Fruit fly (Drosophila melanogaster) whole organism, prepupa: ENCODE measurements around the gene CG13062.

Experiments used
- CG10631 ChIP-seq: fragments of 200-800 bp; sonication (Bioruptor generic); optimal IDR thresholded peaks from 2 replicates; lab custom pipeline; 2016; ENCODE audit warnings: missing biosample characterization, missing genetic modification characterization
- CG1621 ChIP-seq: fragments of 200-800 bp; sonication (Bioruptor generic); optimal IDR thresholded peaks from 3 replicates; lab custom pipeline; 2018; ENCODE audit warnings: missing biosample characterization, mild to moderate bottlenecking, missing genetic modification characterization
- CG31627 ChIP-seq: fragments of 200-800 bp; sonication (Bioruptor generic); optimal IDR thresholded peaks from 3 replicates; lab custom pipeline; 2016; ENCODE audit warnings: missing biosample characterization, missing genetic modification characterization
- CG3919 ChIP-seq: fragments of 200-800 bp; sonication (Bioruptor generic); optimal IDR thresholded peaks from 3 replicates; lab custom pipeline; 2016; ENCODE audit warnings: missing biosample characterization, missing genetic modification characterization
- CG6792 ChIP-seq: fragments of 200-800 bp; sonication (Bioruptor generic); optimal IDR thresholded peaks from 3 replicates; lab custom pipeline; 2016; ENCODE audit warnings: missing biosample characterization, missing genetic modification characterization
- CG6808 ChIP-seq: fragments of 200-800 bp; sonication (Bioruptor generic); optimal IDR thresholded peaks from 3 replicates; lab custom pipeline; 2017; ENCODE audit warnings: missing biosample characterization, missing genetic modification characterization, mild to moderate bottlenecking, moderate library complexity, missing genetic modification reagents
- CG9139 ChIP-seq: fragments of 200-800 bp; sonication (Bioruptor generic); optimal IDR thresholded peaks from 3 replicates; lab custom pipeline; 2017; ENCODE audit warnings: missing biosample characterization, mild to moderate bottlenecking, missing genetic modification characterization
- Eip75B ChIP-seq: fragments of 200-800 bp; sonication (Bioruptor generic); optimal IDR thresholded peaks from 3 replicates; lab custom pipeline; 2016; ENCODE audit warnings: missing biosample characterization, missing genetic modification characterization
- Eip78C ChIP-seq: fragments of 200-800 bp; sonication (Bioruptor generic); peaks from one replicate; lab custom pipeline; 2016; ENCODE audit warnings: missing biosample characterization, missing genetic modification characterization
- Sox102F ChIP-seq: fragments of 200-800 bp; sonication (Bioruptor generic); optimal IDR thresholded peaks from 2 replicates; lab custom pipeline; 2016; ENCODE audit warnings: missing biosample characterization, mild to moderate bottlenecking, missing genetic modification characterization
- net ChIP-seq: fragments of 200-800 bp; sonication (Bioruptor generic); optimal IDR thresholded peaks from 3 replicates; lab custom pipeline; 2016; ENCODE audit warnings: missing biosample characterization, missing genetic modification characterization

DNA sequence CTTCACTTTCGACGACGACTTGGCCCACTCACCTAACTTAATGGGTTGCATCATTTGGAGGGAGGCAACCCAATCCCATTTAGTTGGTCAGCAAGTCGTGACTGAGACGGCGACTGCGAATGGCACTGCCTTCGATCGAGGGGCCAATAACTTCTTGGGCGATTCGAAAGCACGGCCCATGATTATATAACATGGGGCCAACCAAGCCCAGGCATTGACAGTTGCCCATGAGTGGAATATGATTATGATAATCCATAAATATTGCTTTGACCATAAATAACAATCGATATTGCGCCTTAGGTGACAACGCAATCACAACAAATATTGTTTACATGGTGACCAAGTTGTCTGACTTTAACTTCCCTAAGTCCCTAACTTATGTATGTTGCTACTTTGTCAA lies 30.3 kb upstream of the CG13062 start, which contains the start of gene CG13048:
- no peak for TF ChIP-seq Sox102F (GFP tag; lab: Kevin White, UChicago)
- TF ChIP-seq CG6808 = no peak
- no peak for TF ChIP-seq net (GFP tag; lab: Kevin White, UChicago)
- no peak for TF ChIP-seq CG1621
- no peak for TF ChIP-seq CG3919 (GFP tag; lab: Kevin White, UChicago)
- no peak for TF ChIP-seq Eip75B (GFP tag; lab: Kevin White, UChicago)
- no peak for TF ChIP-seq CG31627 (GFP tag; lab: Kevin White, UChicago)
- TF ChIP-seq CG9139 (GFP tag; lab: Kevin White, UChicago) = no peak
- no peak for TF ChIP-seq CG10631 (GFP tag; lab: Kevin White, UChicago)
- no peak for TF ChIP-seq CG6792 (GFP tag; lab: Kevin White, UChicago)
- no peak for TF ChIP-seq Eip78C (GFP tag; lab: Kevin White, UChicago)
